Worm (Caenorhabditis elegans) whole organism, young adult: ENCODE measurements around the gene tbc-14.

Experiments
- F57C9.4 ChIP-seq: sonication (generic microtip); optimal IDR thresholded peaks from 2 replicates; lab custom pipeline; 2017; ENCODE audit warnings: mild to moderate bottlenecking, missing genetic modification characterization, missing compliant biosample characterization
- Y53G8AR.9 ChIP-seq: fragments of 200-800 bp; sonication (Bioruptor generic); conservative IDR thresholded peaks from 2 replicates; pipeline ENCODE4 v1.3.6; 2022; ENCODE audit warnings: missing genetic modification reagents, missing genetic modification characterization, missing compliant biosample characterization
- atf-7 ChIP-seq: sonication (generic microtip); optimal IDR thresholded peaks from 2 replicates; lab custom pipeline; 2017; ENCODE audit warnings: mild to moderate bottlenecking, missing genetic modification characterization, missing compliant biosample characterization
- bed-1 ChIP-seq: fragments of 200-800 bp; sonication (Bioruptor generic); IDR thresholded peaks from 2 replicates; pipeline ENCODE4 v1.3.6; 2022; ENCODE audit warnings: missing genetic modification reagents, missing genetic modification characterization, missing compliant biosample characterization
- cebp-2 ChIP-seq: fragments of 200-800 bp; sonication (Bioruptor generic); IDR thresholded peaks from 2 replicates; pipeline ENCODE4 v1.3.6; 2022; ENCODE audit warnings: missing genetic modification characterization, missing compliant biosample characterization
- zim-3 ChIP-seq: sonication (generic microtip); optimal IDR thresholded peaks from 2 replicates; lab custom pipeline; 2017; ENCODE audit warnings: mild to moderate bottlenecking, missing genetic modification characterization, moderate library complexity, missing compliant biosample characterization

DNA sequence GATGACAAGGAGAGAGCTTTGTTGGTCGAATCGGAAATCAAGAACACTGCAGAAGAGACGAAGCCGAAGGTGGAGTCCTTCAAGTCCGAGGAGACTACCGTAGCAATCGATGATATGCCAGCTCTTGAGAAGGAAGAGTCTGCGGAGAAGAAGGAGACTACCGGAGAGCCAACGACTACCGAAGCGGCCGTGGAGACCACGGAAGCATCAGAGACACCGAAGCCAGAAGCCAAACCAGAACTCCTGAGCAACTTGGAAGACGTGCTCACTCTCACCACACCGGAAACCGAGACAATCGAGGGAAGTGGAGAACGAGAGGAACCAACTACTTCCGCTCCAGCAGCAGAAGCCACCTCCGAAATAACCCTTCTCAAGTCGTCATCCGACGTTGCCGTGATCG, 36.7 kb upstream of the tbc-14 start:
- no peak for TF ChIP-seq atf-7
- no peak for TF ChIP-seq cebp-2 (GFP tag; lab: Robert Waterston, UW)
- no peak for TF ChIP-seq F57C9.4
- no peak for TF ChIP-seq Y53G8AR.9 (GFP tag; lab: Robert Waterston, UW)
- TF ChIP-seq zim-3 (tag; lab: Kevin White, UChicago) = no peak
- TF ChIP-seq bed-1 (GFP tag; lab: Robert Waterston, UW) = no peak
